Worm (Caenorhabditis elegans) whole organism, L2 larva: Measurements from ENCODE around the gene F47B8.18.

Experiments used
- Y55F3AM.14 ChIP-seq: fragments of 200-800 bp; sonication (Bioruptor generic); optimal IDR thresholded peaks from 2 replicates; lab custom pipeline; 2018; ENCODE audit warnings: mild to moderate bottlenecking, missing genetic modification characterization, missing compliant biosample characterization
- ama-1 ChIP-seq: fragments of 150-350 bp; optimal IDR thresholded peaks from 2 replicates; lab custom pipeline; 2018; ENCODE audit warnings: inconsistent platforms
- elt-1 ChIP-seq: fragments of 150-350 bp; optimal IDR thresholded peaks from 2 replicates; lab custom pipeline; 2014; ENCODE audit warnings: missing biosample characterization, missing genetic modification characterization
- elt-3 ChIP-seq: sonication (generic microtip); optimal IDR thresholded peaks from 2 replicates; lab custom pipeline; 2017; ENCODE audit warnings: missing biosample characterization, missing genetic modification characterization
- mab-5 ChIP-seq: fragments of 150-350 bp; optimal IDR thresholded peaks from 2 replicates; lab custom pipeline; 2014; ENCODE audit warnings: missing biosample characterization, missing genetic modification characterization
- unc-62 ChIP-seq: fragments of 150-350 bp; optimal IDR thresholded peaks from 2 replicates; lab custom pipeline; 2014; ENCODE audit warnings: missing biosample characterization, missing genetic modification reagents, missing genetic modification characterization
- ztf-4 ChIP-seq: fragments of 150-350 bp; optimal IDR thresholded peaks from 2 replicates; lab custom pipeline; 2014; ENCODE audit warnings: missing biosample characterization, missing genetic modification characterization

DNA sequence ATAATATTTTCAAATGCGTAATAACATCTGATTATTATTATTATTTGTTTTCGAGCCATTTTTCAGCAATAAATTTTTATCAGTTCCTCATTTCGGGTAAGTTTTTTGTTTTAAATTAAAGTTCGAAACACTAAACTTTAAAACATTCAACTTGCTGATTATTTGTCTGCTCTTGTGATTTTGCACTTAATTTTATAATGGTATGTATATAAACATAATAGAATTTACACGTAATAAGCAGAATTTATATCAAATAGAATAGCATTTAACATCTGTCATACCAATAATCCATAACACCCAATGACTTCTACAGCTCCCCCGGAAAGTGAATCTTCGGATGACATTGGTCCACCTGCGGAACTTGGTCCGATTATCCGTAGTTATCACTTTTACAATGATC is 7.9 kb upstream of the F47B8.18 start, which contains the start of gene srm-4:
- TF ChIP-seq ztf-4 (tag; lab: Kevin White, UChicago) (no peak), elt-3 (tag; lab: Kevin White, UChicago) (no peak), mab-5 (tag; lab: Kevin White, UChicago) (no peak), ama-1 (lab: Kevin White, UChicago) (no peak), Y55F3AM.14 (GFP tag; lab: Kevin White, UChicago) (no peak), elt-1 (tag; lab: Kevin White, UChicago) (no peak), unc-62 (no peak)
